Fruit fly (Drosophila melanogaster) whole organism, pupa: ENCODE measurements around the gene S6k.

Source experiments
- CG10348 ChIP-seq: fragments of 200-800 bp; sonication (Bioruptor generic); IDR thresholded peaks from 2 replicates; pipeline ENCODE4 v1.3.6; 2022; ENCODE audit warnings: missing biosample characterization, missing genetic modification characterization
- CG12605 ChIP-seq: fragments of 200-800 bp; sonication (Bioruptor generic); IDR thresholded peaks from 2 replicates; pipeline ENCODE4 v1.3.6; 2022; ENCODE audit warnings: missing biosample characterization, missing genetic modification characterization
- CG13204 ChIP-seq: fragments of 200-800 bp; sonication (Bioruptor generic); optimal IDR thresholded peaks from 2 replicates; lab custom pipeline; 2018; ENCODE audit warnings: missing biosample characterization, mild to moderate bottlenecking, missing genetic modification characterization, moderate library complexity
- CG14655 ChIP-seq: fragments of 200-800 bp; sonication (Bioruptor generic); optimal IDR thresholded peaks from 3 replicates; lab custom pipeline; 2017; ENCODE audit warnings: mild to moderate bottlenecking, missing biosample characterization, missing genetic modification reagents, missing genetic modification characterization
- CG15710 ChIP-seq: fragments of 200-800 bp; sonication (Bioruptor generic); optimal IDR thresholded peaks from 2 replicates; lab custom pipeline; 2018; ENCODE audit warnings: missing biosample characterization, mild to moderate bottlenecking, missing genetic modification characterization, moderate library complexity
- CG17806 ChIP-seq: fragments of 200-800 bp; sonication (Bioruptor generic); optimal IDR thresholded peaks from 2 replicates; lab custom pipeline; 2018; ENCODE audit warnings: missing biosample characterization, mild to moderate bottlenecking, missing genetic modification characterization, moderate library complexity
- CG32121 ChIP-seq: fragments of 200-800 bp; sonication (Bioruptor generic); IDR thresholded peaks from 2 replicates; pipeline ENCODE4 v1.3.6; 2022; ENCODE audit warnings: missing biosample characterization, missing genetic modification characterization
- CG34367 ChIP-seq: fragments of 200-800 bp; sonication (Bioruptor generic); optimal IDR thresholded peaks from 2 replicates; lab custom pipeline; 2018; ENCODE audit warnings: missing biosample characterization, mild to moderate bottlenecking, missing genetic modification characterization
- CG4496 ChIP-seq: fragments of 200-800 bp; sonication (Bioruptor generic); IDR thresholded peaks from 3 replicates; pipeline ENCODE4 v1.3.6; 2022; ENCODE audit warnings: missing biosample characterization, missing genetic modification characterization
- CG8159 ChIP-seq: fragments of 200-800 bp; sonication (Bioruptor generic); optimal IDR thresholded peaks from 3 replicates; lab custom pipeline; 2018; ENCODE audit warnings: missing biosample characterization, mild to moderate bottlenecking, missing genetic modification characterization, moderate library complexity
- CG8301 ChIP-seq: fragments of 200-800 bp; sonication (Bioruptor generic); optimal IDR thresholded peaks from 2 replicates; lab custom pipeline; 2018; ENCODE audit warnings: missing biosample characterization, mild to moderate bottlenecking, missing genetic modification characterization
- CG9948 ChIP-seq: fragments of 200-800 bp; sonication (Bioruptor generic); optimal IDR thresholded peaks from 2 replicates; lab custom pipeline; 2018; ENCODE audit warnings: missing biosample characterization, mild to moderate bottlenecking, missing genetic modification characterization, moderate library complexity
- D1 ChIP-seq: fragments of 200-800 bp; sonication (Bioruptor generic); optimal IDR thresholded peaks from 2 replicates; lab custom pipeline; 2018; ENCODE audit warnings: missing biosample characterization, mild to moderate bottlenecking, missing genetic modification characterization, moderate library complexity
- EcR ChIP-seq: fragments of 200-800 bp; sonication (Bioruptor generic); optimal IDR thresholded peaks from 3 replicates; lab custom pipeline; 2019; ENCODE audit warnings: missing biosample characterization, missing genetic modification characterization, mild to moderate bottlenecking, moderate library complexity, missing genetic modification reagents
- Ets98B ChIP-seq: fragments of 200-800 bp; sonication (Bioruptor generic); IDR thresholded peaks from 2 replicates; pipeline ENCODE4 v1.3.6; 2022; ENCODE audit warnings: missing biosample characterization, missing genetic modification characterization
- Pif1A ChIP-seq: fragments of 200-800 bp; sonication (Bioruptor generic); optimal IDR thresholded peaks from 3 replicates; lab custom pipeline; 2016; ENCODE audit warnings: missing biosample characterization, missing genetic modification characterization
- Pif1B ChIP-seq: fragments of 200-800 bp; sonication (Bioruptor generic); optimal IDR thresholded peaks from 3 replicates; lab custom pipeline; 2016; ENCODE audit warnings: missing biosample characterization, missing genetic modification characterization
- Snoo ChIP-seq: fragments of 200-800 bp; sonication (Bioruptor generic); optimal IDR thresholded peaks from 3 replicates; lab custom pipeline; 2017; ENCODE audit warnings: missing biosample characterization, mild to moderate bottlenecking, missing genetic modification characterization, inconsistent platforms
- fd96Ca ChIP-seq: fragments of 200-800 bp; sonication (Bioruptor generic); IDR thresholded peaks from 3 replicates; pipeline ENCODE4 v1.3.6; 2022; ENCODE audit warnings: missing biosample characterization, missing genetic modification characterization
- gl ChIP-seq: fragments of 200-800 bp; sonication (Bioruptor generic); optimal IDR thresholded peaks from 2 replicates; lab custom pipeline; 2018; ENCODE audit warnings: missing biosample characterization, mild to moderate bottlenecking, missing genetic modification characterization
- rn ChIP-seq: fragments of 200-800 bp; sonication (Bioruptor generic); IDR thresholded peaks from 2 replicates; pipeline ENCODE4 v1.3.6; 2022; ENCODE audit warnings: missing biosample characterization, missing genetic modification characterization

S6k gene

DNA sequence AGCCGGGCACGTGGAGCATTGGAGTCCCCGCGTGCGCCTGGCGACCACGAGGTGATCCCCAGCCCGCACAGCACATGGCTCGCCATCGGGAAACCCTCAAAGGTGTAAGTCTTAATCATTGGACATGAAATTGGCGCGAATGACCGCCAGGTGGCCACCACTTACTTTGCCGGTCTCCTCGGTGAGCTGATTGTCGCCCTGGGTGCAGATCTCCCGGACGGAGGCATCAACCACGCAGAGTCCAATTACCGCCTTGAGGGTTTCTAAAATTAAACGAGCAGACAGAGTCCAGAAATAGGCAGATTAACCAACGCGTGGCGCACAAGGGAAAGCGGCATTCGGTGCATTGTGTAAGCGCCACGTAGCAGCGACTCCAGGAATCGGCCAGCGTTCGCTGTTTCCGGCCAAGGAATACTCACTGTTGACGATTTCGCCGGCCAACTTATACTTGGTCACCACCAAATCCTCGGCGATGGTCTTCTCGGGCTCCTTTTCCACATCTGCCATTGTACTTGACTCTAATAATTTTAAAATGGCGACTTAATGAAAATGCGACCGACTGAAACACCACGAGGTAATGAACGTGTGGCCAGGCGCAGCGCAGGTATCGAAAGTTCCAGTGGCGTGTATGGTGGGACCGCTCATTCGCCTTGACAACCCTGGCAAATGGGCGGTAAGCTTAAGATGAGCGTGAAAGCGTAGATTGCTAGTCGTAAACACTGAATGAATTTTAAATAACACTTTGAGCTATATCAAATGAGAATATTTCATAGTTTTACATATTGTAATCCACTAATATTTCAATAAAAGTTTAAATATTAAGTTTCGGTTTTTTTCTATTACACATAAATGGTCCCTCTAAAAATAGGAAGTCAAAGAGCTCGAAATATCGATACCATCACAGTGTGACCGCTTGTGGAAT is 45.5 kb downstream of the S6k start, which contains the start of gene CG10576:
Gene CG10576, minus strand, starts transcription at position 781 of the 922 bp plus-strand sequence.
- TF ChIP-seq Pif1B (GFP tag; lab: Kevin White, UChicago) (no peak), CG13204 (GFP tag; lab: Kevin White, UChicago) (no peak), CG8159 (tag; lab: Kevin White, UChicago) (no peak), CG10348 (GFP tag; lab: Robert Waterston, UW) (no peak), CG15710 (tag; lab: Kevin White, UChicago) (no peak), fd96Ca (GFP tag; lab: Robert Waterston, UW) (no peak), EcR (no peak), CG8301 (tag; lab: Kevin White, UChicago) (no peak), CG17806 (tag; lab: Kevin White, UChicago) (no peak), CG32121 (GFP tag; lab: Robert Waterston, UW) (no peak), rn (no peak), CG34367 (no peak), CG4496 (no peak), CG14655 (GFP tag; lab: Kevin White, UChicago) (no peak), Ets98B (GFP tag; lab: Robert Waterston, UW) (no peak), gl (tag; lab: Kevin White, UChicago) (no peak), Snoo (no peak)
- TF ChIP-seq, all 21 proteins: peak for 0

DNA sequence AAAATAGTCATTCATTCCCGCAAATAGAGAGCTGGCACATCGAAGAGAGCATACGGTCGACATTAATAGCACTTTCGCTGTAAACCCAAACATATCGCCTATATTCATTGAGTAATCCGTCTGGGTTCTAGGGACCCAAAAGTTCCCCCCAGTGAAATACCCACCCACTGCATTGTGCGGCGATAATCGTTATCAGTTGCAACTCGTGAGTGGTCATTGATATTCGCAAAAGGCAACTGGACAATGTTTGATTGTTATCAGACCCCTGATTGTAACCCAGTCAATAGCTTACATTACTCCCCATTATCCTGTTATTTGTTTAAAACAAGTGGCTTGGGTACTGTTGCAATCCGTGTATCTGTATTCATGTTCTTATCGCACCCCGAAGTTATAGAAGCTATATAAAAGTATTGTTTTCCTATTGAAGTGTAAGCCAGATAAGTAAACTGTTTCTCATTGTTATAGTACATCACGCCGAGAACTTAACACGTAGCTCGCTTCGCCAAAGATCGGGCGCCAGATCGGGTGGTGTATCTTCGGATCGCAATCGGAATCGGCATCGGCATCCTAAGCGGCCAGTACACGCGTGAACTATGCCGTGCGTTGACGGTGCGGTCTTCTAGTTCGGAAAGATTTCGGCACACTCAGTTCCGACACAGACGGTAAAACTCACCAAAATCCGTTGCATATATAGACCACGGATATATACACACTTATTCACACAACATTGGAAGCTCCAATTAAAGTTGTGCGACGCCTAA is 56.9 kb downstream of the S6k start:
- TF ChIP-seq CG13204 (GFP tag; lab: Kevin White, UChicago): no peak
- peak; percentile 17 for TF ChIP-seq EcR
- TF ChIP-seq CG12605 (GFP tag; lab: Robert Waterston, UW): 0 out of 2 replicates have a peak, but pooled peaks have one; percentile 15

DNA sequence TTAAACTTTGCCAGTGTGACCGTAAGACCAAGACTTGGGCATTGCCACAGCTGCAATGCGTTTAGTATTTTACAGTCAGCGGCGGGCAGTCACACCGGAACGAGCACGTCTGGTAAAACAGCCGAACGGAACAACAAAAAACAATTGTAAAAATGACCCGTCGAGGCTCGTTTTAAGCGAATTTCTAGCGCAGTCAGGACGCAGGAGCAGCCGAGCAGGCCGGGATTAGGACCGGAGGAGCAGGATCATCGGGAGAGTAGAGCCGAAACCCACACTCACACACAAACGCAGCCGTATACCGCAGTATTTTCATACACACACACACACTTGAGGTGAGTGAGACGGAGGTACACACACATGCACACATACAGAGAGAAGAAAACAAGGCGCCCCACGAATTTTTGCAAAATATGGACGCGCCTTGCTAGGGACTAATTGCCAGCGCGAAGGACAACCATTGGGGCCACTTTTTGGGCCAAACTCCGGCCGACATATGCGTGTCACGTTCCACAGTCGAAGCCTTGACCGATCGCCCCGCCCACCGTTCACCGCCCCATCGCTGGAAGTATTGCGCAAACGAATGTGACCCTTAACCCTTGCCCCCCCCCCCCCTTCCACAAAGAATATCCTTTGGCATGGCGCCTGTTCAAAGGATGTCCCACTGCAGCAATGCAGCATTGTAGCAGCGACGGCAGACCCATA is 57.7 kb downstream of the S6k start, which contains the start of gene Usp47:
Gene Usp47, plus strand, starts transcription at position 71 of the 702 bp plus-strand sequence.
- peak; percentile 22 for TF ChIP-seq EcR
- TF ChIP-seq CG8301 (tag; lab: Kevin White, UChicago): no peak
- TF ChIP-seq CG17806 (tag; lab: Kevin White, UChicago): peak; percentile 21
- TF ChIP-seq gl (tag; lab: Kevin White, UChicago): peak; percentile 3
- TF ChIP-seq CG32121 (GFP tag; lab: Robert Waterston, UW): peak; percentile 47; the same call in 1 of the 2 replicates
- TF ChIP-seq CG13204 (GFP tag; lab: Kevin White, UChicago): peak; percentile 25
- TF ChIP-seq Snoo: no peak
- TF ChIP-seq fd96Ca (GFP tag; lab: Robert Waterston, UW): no peak
- no peak for TF ChIP-seq CG34367

DNA sequence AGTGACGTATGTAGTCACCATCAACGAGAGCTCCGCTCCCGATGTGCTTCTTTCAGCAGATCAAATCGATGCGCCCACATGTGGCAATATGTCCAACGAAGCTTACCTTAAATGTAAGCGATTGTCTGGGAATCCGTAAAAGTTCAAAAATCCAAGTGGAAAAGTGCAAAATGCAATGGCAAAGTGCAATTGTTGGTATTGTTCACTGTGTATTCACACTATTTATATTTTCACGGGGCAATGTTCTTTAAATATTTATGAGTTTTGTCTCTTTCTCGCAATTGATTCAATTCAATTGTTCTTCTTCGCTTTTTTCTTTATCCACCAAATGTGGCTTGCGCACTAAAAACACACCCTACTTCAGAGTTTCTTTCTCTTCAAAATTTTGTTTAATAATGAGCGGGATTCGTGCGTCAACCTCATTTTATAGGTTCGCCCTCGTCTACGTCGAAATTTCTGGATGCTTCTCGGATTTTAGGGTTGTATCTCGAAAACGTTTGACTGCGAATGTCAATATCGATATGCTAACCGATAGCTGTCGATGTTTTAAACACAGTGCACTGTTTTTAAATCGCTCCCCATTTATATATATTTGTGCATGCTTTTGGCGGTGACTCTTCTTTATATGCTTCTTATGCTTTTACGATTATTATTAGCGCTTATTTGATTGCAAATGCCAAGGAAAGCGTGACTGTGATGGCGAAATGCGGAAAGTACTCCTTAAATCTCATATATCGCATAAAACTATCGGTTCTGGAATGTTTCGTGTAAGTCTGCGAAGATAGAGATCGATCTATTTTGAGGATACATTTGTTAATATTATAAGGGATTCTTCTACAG is 58.8 kb downstream of the S6k start, which contains the start of gene DnaJ-1:
Gene DnaJ-1, minus strand, starts transcription at position 450 of the 840 bp plus-strand sequence.
- peak; percentile 5 for TF ChIP-seq gl (tag; lab: Kevin White, UChicago)
- TF ChIP-seq CG17806 (tag; lab: Kevin White, UChicago): no peak
- no peak for TF ChIP-seq CG10348 (GFP tag; lab: Robert Waterston, UW)
- peak; percentile 35 for TF ChIP-seq CG8159 (tag; lab: Kevin White, UChicago)
- TF ChIP-seq CG32121 (GFP tag; lab: Robert Waterston, UW): no peak
- TF ChIP-seq fd96Ca (GFP tag; lab: Robert Waterston, UW): no peak
- TF ChIP-seq EcR: peak; percentile 83
- TF ChIP-seq CG13204 (GFP tag; lab: Kevin White, UChicago): peak; percentile 68
- TF ChIP-seq CG34367: peak; percentile 10
- TF ChIP-seq CG12605 (GFP tag; lab: Robert Waterston, UW): 0 out of 2 replicates have a peak, but pooled peaks have one; percentile 12
- TF ChIP-seq Snoo: peak; percentile 40
- no peak for TF ChIP-seq CG8301 (tag; lab: Kevin White, UChicago)
- no peak for TF ChIP-seq CG15710 (tag; lab: Kevin White, UChicago)
- TF ChIP-seq CG9948 (tag; lab: Kevin White, UChicago): no peak
- TF ChIP-seq CG14655 (GFP tag; lab: Kevin White, UChicago): no peak
- TF ChIP-seq D1 (tag; lab: Kevin White, UChicago): no peak
- peak; percentile 64; the same call in 1 of the 2 replicates for TF ChIP-seq Ets98B (GFP tag; lab: Robert Waterston, UW)
- no peak for TF ChIP-seq Pif1A (GFP tag; lab: Kevin White, UChicago)
- TF ChIP-seq Pif1B (GFP tag; lab: Kevin White, UChicago): peak; percentile 14
- TF ChIP-seq rn: no peak
- TF ChIP-seq CG4496: 0 out of 3 replicates have a peak, but pooled peaks have one; percentile 20
